Fruit fly (Drosophila melanogaster) whole organism, embryonic: ENCODE results near the gene CG5516.

ENCODE experiments used
- CG10274 ChIP-seq: fragments of 200-800 bp; sonication (Bioruptor generic); optimal IDR thresholded peaks from 3 replicates; lab custom pipeline; 2017; ENCODE audit warnings: missing biosample characterization, mild to moderate bottlenecking, missing genetic modification characterization
- CG10321 ChIP-seq: fragments of 200-800 bp; sonication (Bioruptor generic); IDR thresholded peaks from 2 replicates; pipeline ENCODE4 v1.3.6; 2022; ENCODE audit warnings: missing biosample characterization, missing genetic modification characterization
- CG10959 ChIP-seq: fragments of 200-800 bp; sonication (Bioruptor generic); IDR thresholded peaks from 2 replicates; pipeline ENCODE4 v1.3.6; 2022; ENCODE audit warnings: missing biosample characterization, missing genetic modification characterization
- CG12155 ChIP-seq: fragments of 200-800 bp; sonication (Bioruptor generic); optimal IDR thresholded peaks from 3 replicates; lab custom pipeline; 2016; ENCODE audit warnings: missing biosample characterization, missing genetic modification characterization
- CG1529 ChIP-seq: fragments of 200-800 bp; sonication (Bioruptor generic); optimal IDR thresholded peaks from 3 replicates; lab custom pipeline; 2018; ENCODE audit warnings: missing biosample characterization, missing genetic modification characterization
- CG15514 ChIP-seq: fragments of 200-800 bp; sonication (Bioruptor generic); optimal IDR thresholded peaks from 3 replicates; lab custom pipeline; 2017; ENCODE audit warnings: missing biosample characterization, missing genetic modification characterization, mild to moderate bottlenecking, moderate library complexity, missing genetic modification reagents
- CG1603 ChIP-seq: fragments of 200-800 bp; sonication (Bioruptor generic); optimal IDR thresholded peaks from 2 replicates; lab custom pipeline; 2019; ENCODE audit warnings: missing biosample characterization, mild to moderate bottlenecking, missing genetic modification characterization, moderate library complexity
- CG2889 ChIP-seq: fragments of 200-800 bp; sonication (Bioruptor generic); IDR thresholded peaks from 3 replicates; pipeline ENCODE4 v1.3.6; 2022; ENCODE audit warnings: missing biosample characterization, missing genetic modification characterization
- CG30403 ChIP-seq: fragments of 200-800 bp; sonication (Bioruptor generic); optimal IDR thresholded peaks from 3 replicates; lab custom pipeline; 2016; ENCODE audit warnings: missing biosample characterization, missing genetic modification characterization
- CG31224 ChIP-seq: fragments of 200-800 bp; sonication (Bioruptor generic); IDR thresholded peaks from 2 replicates; pipeline ENCODE4 v1.3.6; 2022; ENCODE audit warnings: missing biosample characterization, missing genetic modification characterization
- CG32767 ChIP-seq: fragments of 200-800 bp; sonication (Bioruptor generic); IDR thresholded peaks from 2 replicates; pipeline ENCODE4 v1.3.6; 2022; ENCODE audit warnings: missing biosample characterization, missing genetic modification characterization
- CG3281 ChIP-seq: fragments of 200-800 bp; sonication (Bioruptor generic); optimal IDR thresholded peaks from 3 replicates; lab custom pipeline; 2017; ENCODE audit warnings: missing biosample characterization, mild to moderate bottlenecking, missing genetic modification characterization
- CG34224 ChIP-seq: fragments of 200-800 bp; sonication (Bioruptor generic); IDR thresholded peaks from 3 replicates; pipeline ENCODE4 v1.3.6; 2022; ENCODE audit warnings: missing biosample characterization, missing genetic modification characterization; ENCODE audit not compliant: partially characterized antibody
- CG34376 ChIP-seq: fragments of 200-800 bp; sonication (Bioruptor generic); optimal IDR thresholded peaks from 2 replicates; lab custom pipeline; 2018; ENCODE audit warnings: missing biosample characterization, mild to moderate bottlenecking, missing genetic modification characterization
- CG3847 ChIP-seq: fragments of 200-800 bp; sonication (Bioruptor generic); IDR thresholded peaks from 2 replicates; pipeline ENCODE4 v1.3.6; 2022; ENCODE audit warnings: missing biosample characterization, missing genetic modification characterization
- CG4328 ChIP-seq: fragments of 200-800 bp; sonication (Bioruptor generic); optimal IDR thresholded peaks from 3 replicates; lab custom pipeline; 2017; ENCODE audit warnings: missing biosample characterization, missing genetic modification reagents, missing genetic modification characterization
- CG4404 ChIP-seq: fragments of 200-800 bp; sonication (Bioruptor generic); IDR thresholded peaks from 2 replicates; pipeline ENCODE4 v1.3.6; 2022; ENCODE audit warnings: missing biosample characterization, missing genetic modification characterization
- CG4854 ChIP-seq: fragments of 200-800 bp; sonication (Bioruptor generic); optimal IDR thresholded peaks from 2 replicates; lab custom pipeline; 2016; ENCODE audit warnings: missing biosample characterization, missing genetic modification characterization, inconsistent platforms
- CG6654 ChIP-seq: fragments of 200-800 bp; sonication (Bioruptor generic); optimal IDR thresholded peaks from 2 replicates; lab custom pipeline; 2017; ENCODE audit warnings: missing biosample characterization, mild to moderate bottlenecking, missing genetic modification characterization
- D ChIP-seq, 2 experiments: fragments of 200-800 bp in 1 of 2; fragments of >200 bp in 1 of 2; sonication (Bioruptor generic) in 1 of 2; optimal IDR thresholded peaks; 2 replicates in 1 of 2; 3 replicates in 1 of 2; lab custom pipeline; 2017; ENCODE audit warnings: mild to moderate bottlenecking in 1 of 2, missing biosample characterization in 1 of 2, missing genetic modification characterization in 1 of 2, missing genetic modification reagents in 1 of 2
- D19A ChIP-seq: fragments of 200-800 bp; optimal IDR thresholded peaks from 3 replicates; lab custom pipeline; 2019; ENCODE audit warnings: missing biosample characterization, mild to moderate bottlenecking, missing genetic modification characterization, moderate library complexity
- Dad ChIP-seq: fragments of 200-800 bp; sonication (Bioruptor generic); optimal IDR thresholded peaks from 3 replicates; lab custom pipeline; 2016; ENCODE audit warnings: missing biosample characterization, missing genetic modification characterization
- H15 ChIP-seq: fragments of 200-800 bp; sonication (Bioruptor generic); IDR thresholded peaks from 3 replicates; pipeline ENCODE4 v1.3.6; 2022; ENCODE audit warnings: missing biosample characterization, missing genetic modification characterization
- Hr39 ChIP-seq: fragments of >200 bp; optimal IDR thresholded peaks from 2 replicates; lab custom pipeline; 2017
- Meics ChIP-seq: fragments of 200-800 bp; sonication (Bioruptor generic); optimal IDR thresholded peaks from 2 replicates; lab custom pipeline; 2017; ENCODE audit warnings: missing biosample characterization, mild to moderate bottlenecking, missing genetic modification characterization
- Oaz ChIP-seq: fragments of 200-800 bp; sonication (Bioruptor generic); IDR thresholded peaks from 2 replicates; pipeline ENCODE4 v1.3.6; 2022; ENCODE audit warnings: missing biosample characterization, missing genetic modification characterization
- Optix ChIP-seq: fragments of 200-800 bp; sonication (Bioruptor generic); IDR thresholded peaks from 3 replicates; pipeline ENCODE4 v1.3.6; 2022; ENCODE audit warnings: missing biosample characterization, missing genetic modification characterization
- Vsx1 ChIP-seq: fragments of 200-800 bp; sonication (Bioruptor generic); optimal IDR thresholded peaks from 2 replicates; lab custom pipeline; 2017; ENCODE audit warnings: missing biosample characterization, mild to moderate bottlenecking, missing genetic modification characterization, missing genetic modification reagents
- aop ChIP-seq: fragments of 200-800 bp; sonication (Bioruptor generic); IDR thresholded peaks from 2 replicates; pipeline ENCODE4 v1.3.6; 2022; ENCODE audit warnings: missing biosample characterization, missing genetic modification characterization
- bab2 ChIP-seq: fragments of 200-800 bp; sonication (Bioruptor generic); optimal IDR thresholded peaks from 2 replicates; lab custom pipeline; 2016; ENCODE audit warnings: missing biosample characterization, missing genetic modification characterization
- bowl ChIP-seq: fragments of 200-800 bp; sonication (Bioruptor generic); IDR thresholded peaks from 2 replicates; pipeline ENCODE4 v1.3.6; 2022; ENCODE audit warnings: missing biosample characterization, missing genetic modification characterization
- chinmo ChIP-seq: fragments of 200-800 bp; sonication (Bioruptor generic); IDR thresholded peaks from 4 replicates; pipeline ENCODE4 v1.3.6; 2022; ENCODE audit warnings: missing biosample characterization, missing genetic modification characterization; ENCODE audit not compliant: partially characterized antibody
- chm ChIP-seq: fragments of 200-800 bp; sonication (Bioruptor generic); IDR thresholded peaks from 2 replicates; pipeline ENCODE4 v1.3.6; 2022; ENCODE audit warnings: missing biosample characterization, missing genetic modification characterization
- dimm ChIP-seq: fragments of 200-800 bp; sonication (Bioruptor generic); IDR thresholded peaks from 2 replicates; pipeline ENCODE4 v1.3.6; 2022; ENCODE audit warnings: missing biosample characterization, missing genetic modification characterization
- jigr1 ChIP-seq: fragments of 200-800 bp; sonication (Bioruptor generic); IDR thresholded peaks from 3 replicates; pipeline ENCODE4 v1.3.6; 2022; ENCODE audit warnings: missing biosample characterization, missing genetic modification characterization
- jumu ChIP-seq: fragments of 200-800 bp; sonication (Bioruptor generic); optimal IDR thresholded peaks from 3 replicates; lab custom pipeline; 2016; ENCODE audit warnings: missing biosample characterization, missing genetic modification characterization
- lab ChIP-seq: fragments of 200-800 bp; sonication (Bioruptor generic); optimal IDR thresholded peaks from 3 replicates; lab custom pipeline; 2017; ENCODE audit warnings: missing biosample characterization, missing genetic modification characterization, mild to moderate bottlenecking, moderate library complexity, missing genetic modification reagents
- lbe ChIP-seq: fragments of 200-800 bp; sonication (Bioruptor generic); optimal IDR thresholded peaks from 2 replicates; lab custom pipeline; 2016; ENCODE audit warnings: missing biosample characterization, mild to moderate bottlenecking, missing genetic modification characterization
- lov ChIP-seq, 2 experiments: fragments of 200-800 bp in 1 of 2; fragments of >200 bp in 1 of 2; sonication (Bioruptor generic) in 1 of 2; IDR thresholded peaks in 1 of 2; optimal IDR thresholded peaks in 1 of 2; 2 replicates in 1 of 2; 3 replicates in 1 of 2; pipeline versions ENCODE4 v1.3.6 to Lab custom; 2017 to 2022; ENCODE audit warnings: missing biosample characterization in 1 of 2, missing genetic modification characterization in 1 of 2
- oc ChIP-seq: fragments of 200-800 bp; sonication (Bioruptor generic); optimal IDR thresholded peaks from 2 replicates; lab custom pipeline; 2018; ENCODE audit warnings: missing biosample characterization, mild to moderate bottlenecking, missing genetic modification characterization, moderate library complexity
- pan ChIP-seq, 4 experiments: fragments of >200 bp in 3 of 4; fragments of 200-800 bp in 1 of 4; sonication (Bioruptor generic) in 1 of 4; optimal IDR thresholded peaks in 3 of 4; IDR thresholded peaks in 1 of 4; 2 replicates each; pipeline versions ENCODE4 v1.3.6 to Lab custom; 2017 to 2022; ENCODE audit warnings: missing biosample characterization in 2 of 4, missing genetic modification characterization in 2 of 4, mixed read lengths in 1 of 4
- pnt ChIP-seq: fragments of 200-800 bp; sonication (Bioruptor generic); optimal IDR thresholded peaks from 3 replicates; lab custom pipeline; 2016; ENCODE audit warnings: missing biosample characterization, missing genetic modification characterization
- sd ChIP-seq: fragments of 200-800 bp; sonication (Bioruptor generic); optimal IDR thresholded peaks from 3 replicates; lab custom pipeline; 2018; ENCODE audit warnings: missing biosample characterization, mild to moderate bottlenecking, missing genetic modification characterization, moderate library complexity
- sens-2 ChIP-seq: fragments of 200-800 bp; sonication (Bioruptor generic); IDR thresholded peaks from 2 replicates; pipeline ENCODE4 v1.3.6; 2022; ENCODE audit warnings: missing biosample characterization, missing genetic modification characterization
- sim ChIP-seq: fragments of 200-800 bp; sonication (Bioruptor generic); IDR thresholded peaks from 2 replicates; pipeline ENCODE4 v1.3.6; 2022; ENCODE audit warnings: missing biosample characterization, missing genetic modification characterization
- slbo ChIP-seq: fragments of 200-800 bp; sonication (Bioruptor generic); IDR thresholded peaks from 2 replicates; pipeline ENCODE4 v1.3.6; 2022; ENCODE audit warnings: missing biosample characterization, missing genetic modification characterization
- slp2 ChIP-seq: fragments of 200-800 bp; sonication (Bioruptor generic); optimal IDR thresholded peaks from 2 replicates; lab custom pipeline; 2016; ENCODE audit warnings: missing biosample characterization, missing genetic modification characterization
- ttk ChIP-seq: fragments of 200-800 bp; sonication (Bioruptor generic); IDR thresholded peaks from 2 replicates; pipeline ENCODE4 v2.1.2; 2022; ENCODE audit warnings: missing biosample characterization, missing genetic modification characterization
- tup ChIP-seq: fragments of 200-800 bp; sonication (Bioruptor generic); optimal IDR thresholded peaks from 2 replicates; lab custom pipeline; 2016; ENCODE audit warnings: missing biosample characterization, mild to moderate bottlenecking, missing genetic modification characterization, moderate library complexity
- usp ChIP-seq: fragments of >200 bp; optimal IDR thresholded peaks from 2 replicates; lab custom pipeline; 2017; ENCODE audit warnings: missing biosample characterization, missing genetic modification characterization

Gene CG5516

DNA sequence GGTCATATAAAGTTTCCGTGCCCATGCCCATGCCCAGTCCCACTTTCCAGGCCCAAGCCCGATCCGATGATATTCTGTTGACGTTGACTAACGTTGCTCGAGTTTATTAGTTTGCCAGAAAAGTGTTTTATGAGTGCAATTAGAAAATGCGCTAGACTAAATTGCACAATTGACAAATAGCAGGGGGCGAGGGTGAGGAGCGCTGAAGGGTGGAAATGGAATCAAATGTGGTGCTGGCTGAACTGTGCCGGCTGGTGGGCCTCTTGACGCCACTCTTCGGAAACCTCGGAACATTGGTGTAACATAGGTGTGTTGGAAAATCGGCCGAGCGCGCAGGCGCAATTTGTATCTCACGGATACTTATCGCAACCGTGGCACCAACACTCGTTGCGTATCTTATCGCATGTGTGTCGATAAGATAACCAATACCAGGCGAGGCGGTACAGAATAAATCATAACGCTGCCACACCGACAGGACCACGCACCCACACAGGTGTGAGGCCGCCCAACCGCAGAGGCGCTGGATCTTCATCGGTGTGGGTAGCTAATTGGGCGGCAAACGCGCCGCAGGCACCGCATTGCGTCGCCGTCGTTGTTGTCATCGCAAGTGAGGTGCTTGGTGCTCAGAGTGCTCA is 48.1 kb downstream of the CG5516 start (continued):
- TF ChIP-seq jumu (GFP tag; lab: Kevin White, UChicago) = no peak
- no peak for TF ChIP-seq ttk (GFP tag; lab: Robert Waterston, UW)
- peak; percentile 16 for TF ChIP-seq CG1529 (GFP tag; lab: Kevin White, UChicago)
- TF ChIP-seq CG2889 (GFP tag; lab: Robert Waterston, UW) = no peak
- TF ChIP-seq bowl = no peak
- no peak for TF ChIP-seq CG12155 (GFP tag; lab: Kevin White, UChicago)
- TF ChIP-seq Oaz (GFP tag; lab: Robert Waterston, UW) = no peak; the same call in 1 of the 2 replicates
- TF ChIP-seq CG10321 (GFP tag; lab: Robert Waterston, UW) = no peak
- peak; percentile 29 for TF ChIP-seq CG3281 (GFP tag; lab: Kevin White, UChicago)
- no peak for TF ChIP-seq pnt
- no peak for TF ChIP-seq lov (optimal IDR thresholded peaks at IDR 0.05; lab: Kevin White, UChicago)
- TF ChIP-seq lov (GFP tag; IDR thresholded peaks at IDR 0.05; lab: Robert Waterston, UW) = no peak
- TF ChIP-seq Hr39 = no peak
- no peak for TF ChIP-seq H15 (GFP tag; lab: Robert Waterston, UW)
- no peak for TF ChIP-seq bab2
- no peak for TF ChIP-seq usp (GFP tag; lab: Kevin White, UChicago)
- no peak for TF ChIP-seq chm
- no peak for TF ChIP-seq jigr1
- TF ChIP-seq CG30403 (GFP tag; lab: Kevin White, UChicago) = no peak
- no peak for TF ChIP-seq lbe (GFP tag; lab: Kevin White, UChicago)
- no peak for TF ChIP-seq aop (GFP tag; lab: Robert Waterston, UW)
- no peak for TF ChIP-seq dimm (GFP tag; lab: Robert Waterston, UW)
- no peak for TF ChIP-seq sim (GFP tag; lab: Robert Waterston, UW)
- TF ChIP-seq CG4404 (GFP tag; lab: Robert Waterston, UW) = no peak
- peak; percentile 20 for TF ChIP-seq Meics
- no peak for TF ChIP-seq pan (optimal IDR thresholded peaks at IDR 0.05; lab: Kevin White, UChicago)
- no peak for TF ChIP-seq pan (GFP tag; optimal IDR thresholded peaks at IDR 0.05 in 1 of 2, IDR thresholded peaks at IDR 0.05 in 1 of 2)
- no peak for TF ChIP-seq sens-2 (GFP tag; lab: Robert Waterston, UW)
- TF ChIP-seq CG4328 (GFP tag; lab: Kevin White, UChicago) = peak; percentile 20
- TF ChIP-seq Vsx1 (GFP tag; lab: Kevin White, UChicago) = peak; percentile 90
- TF ChIP-seq CG34376 (GFP tag; lab: Kevin White, UChicago) = peak; percentile 38
- TF ChIP-seq CG15514 (GFP tag; lab: Kevin White, UChicago) = no peak
- TF ChIP-seq CG31224 (GFP tag; lab: Robert Waterston, UW) = no peak
- TF ChIP-seq slbo (GFP tag; lab: Robert Waterston, UW) = 0 out of 2 replicates have a peak, but pooled peaks have one; percentile 3
- TF ChIP-seq D19A = no peak
- no peak for TF ChIP-seq CG4854 (GFP tag; lab: Kevin White, UChicago)
- no peak for TF ChIP-seq Dad (GFP tag; lab: Kevin White, UChicago)
- no peak for TF ChIP-seq Optix (GFP tag; lab: Robert Waterston, UW)
- peak; percentile 30 for TF ChIP-seq CG1603
- no peak for TF ChIP-seq CG10274
- TF ChIP-seq CG32767 (GFP tag; lab: Robert Waterston, UW) = no peak
- no peak for TF ChIP-seq CG6654 (GFP tag; lab: Kevin White, UChicago)
- no peak for TF ChIP-seq oc
- TF ChIP-seq CG34224 (GFP tag; lab: Robert Waterston, UW) = no peak
- no peak for TF ChIP-seq CG3847 (GFP tag; lab: Robert Waterston, UW)
- 0 out of 4 replicates have a peak, but pooled peaks have one; percentile 38 for TF ChIP-seq chinmo (GFP tag; lab: Robert Waterston, UW)
- no peak for TF ChIP-seq D (optimal IDR thresholded peaks at IDR 0.05; lab: Kevin White, UChicago)
- no peak for TF ChIP-seq D (GFP tag; optimal IDR thresholded peaks at IDR 0.05; lab: Kevin White, UChicago)
- no peak for TF ChIP-seq tup (GFP tag; lab: Kevin White, UChicago)
- TF ChIP-seq slp2 (GFP tag; lab: Kevin White, UChicago) = no peak
- TF ChIP-seq sd = peak; percentile 22
- no peak for TF ChIP-seq CG10959
- peak; percentile 65 for TF ChIP-seq lab (GFP tag; lab: Kevin White, UChicago)
